Worm (Caenorhabditis elegans): ENCODE data around the gene nas-31.

The nas-31 gene

DNA sequence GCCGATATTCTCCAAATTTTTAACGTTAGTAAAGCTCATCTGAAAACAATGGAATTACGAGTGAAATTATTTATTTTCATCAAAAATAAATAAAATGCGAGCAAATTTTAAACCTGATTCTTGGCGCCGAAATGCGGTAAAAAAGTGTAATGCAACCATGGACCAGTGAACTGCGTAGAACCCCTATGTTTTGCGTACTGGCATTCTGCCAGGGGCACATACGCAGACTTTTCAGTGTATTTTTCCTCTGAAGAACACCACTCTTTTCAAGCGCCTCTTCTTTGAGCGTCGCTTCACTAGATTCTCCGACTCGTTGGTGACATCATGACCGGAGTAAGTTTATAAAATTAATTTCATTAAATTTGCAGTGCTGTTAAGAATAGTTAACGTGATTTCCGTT, 43.9 kb upstream of the nas-31 start, which contains the start of the genes ctf-4 and eef-1G (continued):
- TF ChIP-seq hmg-1.2 (GFP tag; IDR thresholded peaks at IDR 0.05) (peak; percentile 99), F49E8.2 (tag; optimal IDR thresholded peaks at IDR 0.05; ENCODE audit: insufficient read depth) (peak; percentile 51), nhr-27 (tag; optimal IDR thresholded peaks at IDR 0.05) (no peak), ztf-28 (GFP tag; IDR thresholded peaks at IDR 0.05) (no peak), die-1 (tag; optimal IDR thresholded peaks at IDR 0.05) (no peak), akir-1 (GFP tag; optimal IDR thresholded peaks at IDR 0.05) (no peak), madf-10 (tag; optimal IDR thresholded peaks at IDR 0.05) (peak; percentile 69), hrde-1 (tag; optimal IDR thresholded peaks at IDR 0.05; ENCODE audit: borderline replicate concordance) (no peak), rcor-1 (GFP tag; IDR thresholded peaks at IDR 0.05) (peak; percentile 94), ztf-6 (GFP tag; IDR thresholded peaks at IDR 0.05) (peak; percentile 71; the same call in 1 of the 2 replicates), nhr-80 (tag; optimal IDR thresholded peaks at IDR 0.05) (peak; percentile 97)

DNA sequence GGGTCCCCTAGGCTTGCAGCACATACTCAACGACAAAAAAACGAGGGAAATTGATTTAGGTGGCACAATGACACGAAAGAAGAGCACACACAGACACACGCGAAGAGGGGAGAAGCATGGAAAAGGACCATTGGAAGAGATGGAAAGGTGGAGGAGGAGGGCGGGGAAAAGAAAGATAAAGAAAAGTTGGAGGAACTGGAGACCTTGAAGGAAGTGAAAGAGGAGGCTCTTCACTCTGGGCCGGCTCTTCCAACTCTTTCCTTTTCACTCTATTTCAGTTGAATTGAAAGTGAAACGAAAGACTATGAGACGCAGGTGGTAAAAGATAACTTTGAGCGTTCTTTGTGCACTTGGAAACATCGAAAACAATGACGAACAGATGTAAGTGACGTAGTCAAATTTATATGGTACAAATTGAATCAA, 39.8 kb upstream of the nas-31 start:
- TF ChIP-seq pha-4 (tag; optimal IDR thresholded peaks at IDR 0.05) (no peak), mcd-1 (GFP tag; IDR thresholded peaks at IDR 0.05) (peak; percentile 29; the same call in 1 of the 2 replicates), K11D2.4 (GFP tag; IDR thresholded peaks at IDR 0.05) (peak; percentile 52; the same call in 1 of the 2 replicates), somi-1 (GFP tag; optimal IDR thresholded peaks at IDR 0.05) (peak; percentile 40), C17E4.6 (GFP tag; IDR thresholded peaks at IDR 0.05) (no peak), hsf-1 (GFP tag; IDR thresholded peaks at IDR 0.05) (0 out of 2 replicates have a peak, but pooled peaks have one; percentile 15), dpff-1 (tag; optimal IDR thresholded peaks at IDR 0.05) (no peak), ztf-18 (tag; optimal IDR thresholded peaks at IDR 0.05) (no peak), F37B4.10 (GFP tag; IDR thresholded peaks at IDR 0.05) (no peak), gei-17 (GFP tag; optimal IDR thresholded peaks at IDR 0.05) (no peak), mxl-1 (tag; optimal IDR thresholded peaks at IDR 0.05) (no peak), cebp-1 (GFP tag; IDR thresholded peaks at IDR 0.05) (no peak), cebp-1 (tag; optimal IDR thresholded peaks at IDR 0.05) (peak; percentile 66), madf-3 (GFP tag; IDR thresholded peaks at IDR 0.05) (no peak), mes-4 (tag; optimal IDR thresholded peaks at IDR 0.05) (no peak), ekl-4 (GFP tag; IDR thresholded peaks at IDR 0.05) (0 out of 2 replicates have a peak, but pooled peaks have one; percentile 39), dox-1 (GFP tag; IDR thresholded peaks at IDR 0.05) (peak; percentile 44; the same call in 1 of the 2 replicates), hmg-1.2 (GFP tag; IDR thresholded peaks at IDR 0.05) (peak; percentile 53; the same call in 1 of the 2 replicates), madf-6 (GFP tag; IDR thresholded peaks at IDR 0.05) (0 out of 2 replicates have a peak, but pooled peaks have one; percentile 12), zfh-2 (GFP tag; conservative IDR thresholded peaks at IDR 0.05) (peak; percentile 86), madf-10 (tag; optimal IDR thresholded peaks at IDR 0.05) (peak; percentile 12), ztf-3 (GFP tag; optimal IDR thresholded peaks at IDR 0.05) (peak; percentile 26), him-1 (tag; optimal IDR thresholded peaks at IDR 0.05) (no peak), attf-5 (GFP tag; optimal IDR thresholded peaks at IDR 0.05) (peak; percentile 38), F10E7.11 (tag; optimal IDR thresholded peaks at IDR 0.05) (peak; percentile 56), lir-1 (GFP tag; conservative IDR thresholded peaks at IDR 0.05) (no peak), ceh-27 (GFP tag; optimal IDR thresholded peaks at IDR 0.05) (peak; percentile 67), Y56A3A.18 (GFP tag; IDR thresholded peaks at IDR 0.05) (0 out of 2 replicates have a peak, but pooled peaks have one; percentile 43), pbrm-1 (GFP tag; IDR thresholded peaks at IDR 0.05) (peak; percentile 52; the same call in 1 of the 2 replicates), nfyb-1 (GFP tag; IDR thresholded peaks at IDR 0.05) (peak; percentile 29; the same call in 1 of the 2 replicates), repo-1 (tag; optimal IDR thresholded peaks at IDR 0.05) (no peak), lin-40 (tag; optimal IDR thresholded peaks at IDR 0.05) (peak; percentile 34), nfya-2 (GFP tag; IDR thresholded peaks at IDR 0.05) (no peak), nhr-80 (tag; optimal IDR thresholded peaks at IDR 0.05) (peak; percentile 7), snpc-4 (GFP tag; optimal IDR thresholded peaks at IDR 0.05) (no peak), snpc-4 (tag; optimal IDR thresholded peaks at IDR 0.05) (peak in 1 of 4 experiments; percentile 23), chd-7 (tag; optimal IDR thresholded peaks at IDR 0.05) (no peak), K12H6.12 (tag; optimal IDR thresholded peaks at IDR 0.05) (peak; percentile 67), lin-54 (GFP tag; optimal IDR thresholded peaks at IDR 0.05) (no peak)

All from whole organism, young adult.